Worm (Caenorhabditis elegans) whole organism, early embryonic: Measurements from ENCODE around the gene ZC317.2.

ENCODE experiments used
- B0310.2 ChIP-seq: sonication (generic microtip); optimal IDR thresholded peaks from 2 replicates; lab custom pipeline; 2016; ENCODE audit warnings: mild to moderate bottlenecking, missing genetic modification characterization, missing compliant biosample characterization
- F13C5.2 ChIP-seq: sonication (generic microtip); optimal IDR thresholded peaks from 2 replicates; lab custom pipeline; 2017; ENCODE audit warnings: mild to moderate bottlenecking, missing genetic modification characterization, inconsistent platforms, missing compliant biosample characterization
- aly-1 ChIP-seq: sonication (generic microtip); optimal IDR thresholded peaks from 2 replicates; lab custom pipeline; 2016; ENCODE audit warnings: missing genetic modification characterization, missing compliant biosample characterization
- ama-1 ChIP-seq: fragments of 150-350 bp; optimal IDR thresholded peaks from 2 replicates; lab custom pipeline; 2014
- ceh-13 ChIP-seq: fragments of 200-800 bp; sonication (Bioruptor generic); optimal IDR thresholded peaks from 2 replicates; lab custom pipeline; 2018; ENCODE audit warnings: mild to moderate bottlenecking, missing genetic modification characterization, missing compliant biosample characterization
- ceh-36 ChIP-seq: sonication (generic microtip); optimal IDR thresholded peaks from 2 replicates; lab custom pipeline; 2016; ENCODE audit warnings: missing genetic modification characterization, inconsistent platforms, missing compliant biosample characterization
- ets-7 ChIP-seq: sonication (generic microtip); optimal IDR thresholded peaks from 2 replicates; lab custom pipeline; 2016; ENCODE audit warnings: missing genotype, missing genetic modification characterization, missing compliant biosample characterization
- flt-1 ChIP-seq: fragments of 200-800 bp; sonication (Bioruptor generic); IDR thresholded peaks from 2 replicates; pipeline ENCODE4 v1.3.6; 2022; ENCODE audit warnings: missing genetic modification characterization, missing compliant biosample characterization
- hmbx-1 ChIP-seq: sonication (generic microtip); optimal IDR thresholded peaks from 2 replicates; lab custom pipeline; 2016; ENCODE audit warnings: mild to moderate bottlenecking, missing genetic modification characterization, missing compliant biosample characterization
- hmg-4 ChIP-seq: fragments of 200-800 bp; sonication (Bioruptor generic); optimal IDR thresholded peaks from 2 replicates; lab custom pipeline; 2018; ENCODE audit warnings: mild to moderate bottlenecking, missing genetic modification characterization, missing compliant biosample characterization
- hnd-1 ChIP-seq: sonication (generic microtip); optimal IDR thresholded peaks from 2 replicates; lab custom pipeline; 2016; ENCODE audit warnings: missing genetic modification characterization, missing compliant biosample characterization
- tbx-11 ChIP-seq: fragments of 200-800 bp; sonication (Bioruptor generic); IDR thresholded peaks from 2 replicates; pipeline ENCODE4 v1.3.6; 2022; ENCODE audit warnings: missing genetic modification characterization, missing compliant biosample characterization
- tbx-37 ChIP-seq: fragments of 200-800 bp; sonication (Bioruptor generic); conservative IDR thresholded peaks from 2 replicates; pipeline ENCODE4 v1.3.6; 2022; ENCODE audit warnings: missing genetic modification reagents, missing genetic modification characterization, missing compliant biosample characterization
- tra-4 ChIP-seq: sonication (generic microtip); optimal IDR thresholded peaks from 2 replicates; lab custom pipeline; 2017; ENCODE audit warnings: missing genetic modification characterization, missing compliant biosample characterization

DNA sequence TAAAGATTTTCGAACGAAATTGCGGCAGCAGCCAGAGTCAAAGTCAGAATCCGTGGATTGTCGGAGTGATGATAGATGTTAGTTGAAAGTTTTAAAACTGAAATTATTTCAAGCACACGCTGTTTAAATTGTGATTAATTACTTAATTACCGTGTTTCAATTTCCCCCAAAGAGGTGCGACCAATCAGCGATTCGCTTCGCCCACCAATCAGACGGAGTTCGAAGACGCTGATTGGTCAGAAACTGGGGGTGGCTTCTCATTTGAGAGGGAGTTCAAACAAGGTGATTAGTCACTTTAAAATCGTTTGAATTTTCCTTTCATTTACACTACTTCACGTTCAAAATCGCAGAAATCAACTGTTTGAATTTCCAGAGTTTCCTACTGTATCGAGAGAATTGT is 39.6 kb downstream of the ZC317.2 start:
- TF ChIP-seq ama-1 (lab: Kevin White, UChicago): no peak
- no peak for TF ChIP-seq tbx-37 (GFP tag; lab: Robert Waterston, UW)
- TF ChIP-seq hmg-4 (GFP tag; lab: Kevin White, UChicago): no peak
- TF ChIP-seq tbx-11 (GFP tag; lab: Robert Waterston, UW): no peak
- TF ChIP-seq ceh-36 (tag; lab: Kevin White, UChicago): no peak
- TF ChIP-seq tra-4 (tag; lab: Kevin White, UChicago): no peak
- TF ChIP-seq flt-1 (GFP tag; lab: Robert Waterston, UW): no peak
- TF ChIP-seq hnd-1 (tag; lab: Kevin White, UChicago): no peak
- TF ChIP-seq B0310.2: no peak
- TF ChIP-seq aly-1 (tag; lab: Kevin White, UChicago): no peak
- TF ChIP-seq F13C5.2 (tag; lab: Kevin White, UChicago): no peak
- no peak for TF ChIP-seq hmbx-1 (tag; lab: Kevin White, UChicago)
- TF ChIP-seq ets-7: no peak
- TF ChIP-seq ceh-13 (GFP tag; lab: Kevin White, UChicago): no peak
